Fruit fly (Drosophila melanogaster) whole organism, embryonic: Measurements from ENCODE around the gene CG43168.

ENCODE experiments used
- ATbp ChIP-seq: fragments of 200-800 bp; sonication (Bioruptor generic); optimal IDR thresholded peaks from 2 replicates; lab custom pipeline; 2017; ENCODE audit warnings: missing biosample characterization, mild to moderate bottlenecking, missing genetic modification characterization, missing genetic modification reagents
- Antp ChIP-seq: fragments of 200-800 bp; sonication (Bioruptor generic); optimal IDR thresholded peaks from 3 replicates; lab custom pipeline; 2016; ENCODE audit warnings: missing biosample characterization, missing genetic modification characterization
- BEAF-32 ChIP-seq: fragments of 200-800 bp; sonication (Bioruptor generic); optimal IDR thresholded peaks from 3 replicates; lab custom pipeline; 2017; ENCODE audit warnings: missing biosample characterization, missing genetic modification characterization, mild to moderate bottlenecking, moderate library complexity, missing genetic modification reagents
- CG11560 ChIP-seq: fragments of 200-800 bp; sonication (Bioruptor generic); IDR thresholded peaks from 3 replicates; pipeline ENCODE4 v1.3.6; 2022; ENCODE audit warnings: missing biosample characterization, missing genetic modification characterization
- CG12236 ChIP-seq: fragments of 200-800 bp; sonication (Bioruptor generic); optimal IDR thresholded peaks from 2 replicates; lab custom pipeline; 2016; ENCODE audit warnings: missing biosample characterization, missing genetic modification characterization
- CG13123 ChIP-seq: fragments of 200-800 bp; sonication (Bioruptor generic); optimal IDR thresholded peaks from 2 replicates; lab custom pipeline; 2016; ENCODE audit warnings: missing biosample characterization, missing genetic modification characterization
- CG13424 ChIP-seq: fragments of 200-800 bp; sonication (Bioruptor generic); optimal IDR thresholded peaks from 2 replicates; lab custom pipeline; 2019; ENCODE audit warnings: missing biosample characterization, mild to moderate bottlenecking, missing genetic modification characterization, moderate library complexity
- CG14014 ChIP-seq: fragments of 200-800 bp; sonication (Bioruptor generic); IDR thresholded peaks from 2 replicates; pipeline ENCODE4 v1.3.6; 2022; ENCODE audit warnings: missing biosample characterization, missing genetic modification characterization
- CG14710 ChIP-seq: fragments of 200-800 bp; sonication (Bioruptor generic); optimal IDR thresholded peaks from 3 replicates; lab custom pipeline; 2019; ENCODE audit warnings: missing biosample characterization, mild to moderate bottlenecking, missing genetic modification characterization, moderate library complexity
- CG14965 ChIP-seq: fragments of 200-800 bp; sonication (Bioruptor generic); optimal IDR thresholded peaks from 2 replicates; lab custom pipeline; 2016; ENCODE audit warnings: missing biosample characterization, missing genetic modification characterization, borderline replicate concordance
- CG17829 ChIP-seq: fragments of 200-800 bp; optimal IDR thresholded peaks from 2 replicates; lab custom pipeline; 2019; ENCODE audit warnings: missing biosample characterization, mild to moderate bottlenecking, missing genetic modification characterization, moderate library complexity
- CG18011 ChIP-seq: fragments of 200-800 bp; sonication (Bioruptor generic); optimal IDR thresholded peaks from 2 replicates; lab custom pipeline; 2017; ENCODE audit warnings: missing biosample characterization, missing genetic modification characterization, mild to moderate bottlenecking, moderate library complexity, missing genotype
- CG18262 ChIP-seq: fragments of 200-800 bp; optimal IDR thresholded peaks from 3 replicates; lab custom pipeline; 2019; ENCODE audit warnings: missing biosample characterization, mild to moderate bottlenecking, missing genetic modification characterization, moderate library complexity
- CG18764 ChIP-seq: fragments of 200-800 bp; sonication (Bioruptor generic); optimal IDR thresholded peaks from 3 replicates; lab custom pipeline; 2016; ENCODE audit warnings: missing biosample characterization, missing genetic modification characterization
- CG2116 ChIP-seq: fragments of 200-800 bp; sonication (Bioruptor generic); optimal IDR thresholded peaks from 3 replicates; lab custom pipeline; 2018; ENCODE audit warnings: missing biosample characterization, mild to moderate bottlenecking, missing genetic modification characterization
- CG2120 ChIP-seq: fragments of 200-800 bp; sonication (Bioruptor generic); optimal IDR thresholded peaks from 3 replicates; lab custom pipeline; 2016; ENCODE audit warnings: missing biosample characterization, missing genetic modification characterization
- CG2889 ChIP-seq: fragments of 200-800 bp; sonication (Bioruptor generic); IDR thresholded peaks from 3 replicates; pipeline ENCODE4 v1.3.6; 2022; ENCODE audit warnings: missing biosample characterization, missing genetic modification characterization
- CG5180 ChIP-seq: fragments of 200-800 bp; sonication (Bioruptor generic); optimal IDR thresholded peaks from 3 replicates; lab custom pipeline; 2017; ENCODE audit warnings: missing biosample characterization, missing genetic modification characterization, mild to moderate bottlenecking, moderate library complexity, missing genetic modification reagents
- CG6175 ChIP-seq: fragments of 200-800 bp; sonication (Bioruptor generic); IDR thresholded peaks from 3 replicates; pipeline ENCODE4 v1.3.6; 2022; ENCODE audit warnings: missing biosample characterization, missing genetic modification characterization
- CG6272 ChIP-seq: fragments of 200-800 bp; sonication (Bioruptor generic); IDR thresholded peaks from 2 replicates; pipeline ENCODE4 v1.3.6; 2022; ENCODE audit warnings: missing biosample characterization, missing genetic modification characterization
- CG8359 ChIP-seq: fragments of 200-800 bp; sonication (Bioruptor generic); optimal IDR thresholded peaks from 2 replicates; lab custom pipeline; 2017; ENCODE audit warnings: missing biosample characterization, mild to moderate bottlenecking, missing genetic modification characterization, borderline replicate concordance
- CG8388 ChIP-seq: fragments of 200-800 bp; sonication (Bioruptor generic); optimal IDR thresholded peaks from 2 replicates; lab custom pipeline; 2019; ENCODE audit warnings: missing biosample characterization, mild to moderate bottlenecking, missing genetic modification characterization, moderate library complexity
- CG9437 ChIP-seq: fragments of 200-800 bp; sonication (Bioruptor generic); optimal IDR thresholded peaks from 2 replicates; lab custom pipeline; 2018; ENCODE audit warnings: missing biosample characterization, mild to moderate bottlenecking, missing genetic modification characterization
- CG9609 ChIP-seq: fragments of 200-800 bp; sonication (Bioruptor generic); optimal IDR thresholded peaks from 3 replicates; lab custom pipeline; 2016; ENCODE audit warnings: missing biosample characterization, missing genetic modification characterization
- CHES-1-like ChIP-seq: fragments of 200-800 bp; sonication (Bioruptor generic); optimal IDR thresholded peaks from 2 replicates; lab custom pipeline; 2016; ENCODE audit warnings: missing biosample characterization, missing genetic modification characterization
- Dbx ChIP-seq: fragments of 200-800 bp; sonication (Bioruptor generic); IDR thresholded peaks from 3 replicates; pipeline ENCODE4 v1.3.6; 2022; ENCODE audit warnings: missing biosample characterization, missing genetic modification characterization
- Dfd ChIP-seq, 2 experiments: fragments of >200 bp; optimal IDR thresholded peaks; 2 replicates each; lab custom pipeline; 2017; ENCODE audit warnings: missing biosample characterization in 2 of 2, missing genetic modification characterization in 2 of 2
- Dip2 ChIP-seq: fragments of 200-800 bp; sonication (Bioruptor generic); IDR thresholded peaks from 2 replicates; pipeline ENCODE4 v1.3.6; 2022; ENCODE audit warnings: missing biosample characterization, missing genetic modification characterization
- Doc2 ChIP-seq: fragments of 200-800 bp; sonication (Bioruptor generic); IDR thresholded peaks from 2 replicates; pipeline ENCODE4 v1.3.6; 2022; ENCODE audit warnings: missing biosample characterization, missing genetic modification characterization
- GATAe ChIP-seq: fragments of 200-800 bp; sonication (Bioruptor generic); conservative IDR thresholded peaks from 2 replicates; pipeline ENCODE4 v1.3.6; 2022; ENCODE audit warnings: missing biosample characterization, missing genetic modification characterization
- Hey ChIP-seq: fragments of 200-800 bp; sonication (Bioruptor generic); optimal IDR thresholded peaks from 3 replicates; lab custom pipeline; 2018; ENCODE audit warnings: missing biosample characterization, mild to moderate bottlenecking, missing genetic modification characterization
- Hr51 ChIP-seq, 2 experiments: fragments of 200-800 bp; sonication (Bioruptor generic); optimal IDR thresholded peaks; 2 replicates in 1 of 2; 3 replicates in 1 of 2; lab custom pipeline; 2016 to 2018; ENCODE audit warnings: missing biosample characterization in 2 of 2, missing genetic modification characterization in 2 of 2, mild to moderate bottlenecking in 1 of 2, moderate library complexity in 1 of 2
- Kr ChIP-seq: fragments of 200-800 bp; sonication (Bioruptor generic); optimal IDR thresholded peaks from 2 replicates; lab custom pipeline; 2017; ENCODE audit warnings: missing biosample characterization, mild to moderate bottlenecking, missing genetic modification characterization
- NfI ChIP-seq: fragments of 200-800 bp; sonication (Bioruptor generic); optimal IDR thresholded peaks from 3 replicates; lab custom pipeline; 2018; ENCODE audit warnings: missing biosample characterization, mild to moderate bottlenecking, missing genetic modification characterization, moderate library complexity
- Optix ChIP-seq: fragments of 200-800 bp; sonication (Bioruptor generic); IDR thresholded peaks from 3 replicates; pipeline ENCODE4 v1.3.6; 2022; ENCODE audit warnings: missing biosample characterization, missing genetic modification characterization
- Side ChIP-seq: fragments of 200-800 bp; sonication (Bioruptor generic); optimal IDR thresholded peaks from 2 replicates; lab custom pipeline; 2016; ENCODE audit warnings: missing biosample characterization, missing genetic modification characterization
- Sry-β ChIP-seq: fragments of 200-800 bp; sonication (Bioruptor generic); optimal IDR thresholded peaks from 2 replicates; lab custom pipeline; 2018; ENCODE audit warnings: missing biosample characterization, mild to moderate bottlenecking, missing genetic modification characterization, moderate library complexity
- ac ChIP-seq: fragments of 200-800 bp; sonication (Bioruptor generic); optimal IDR thresholded peaks from 3 replicates; lab custom pipeline; 2017; ENCODE audit warnings: missing biosample characterization, mild to moderate bottlenecking, missing genetic modification characterization
- amos ChIP-seq: fragments of 200-800 bp; sonication (Bioruptor generic); IDR thresholded peaks from 2 replicates; pipeline ENCODE4 v1.3.6; 2022; ENCODE audit warnings: missing biosample characterization, missing genetic modification characterization; ENCODE audit not compliant: partially characterized antibody
- bcd ChIP-seq: fragments of 200-800 bp; sonication (Bioruptor generic); optimal IDR thresholded peaks from 2 replicates; lab custom pipeline; 2017; ENCODE audit warnings: missing biosample characterization, mild to moderate bottlenecking, missing genetic modification characterization
- chinmo ChIP-seq: fragments of 200-800 bp; sonication (Bioruptor generic); IDR thresholded peaks from 4 replicates; pipeline ENCODE4 v1.3.6; 2022; ENCODE audit warnings: missing biosample characterization, missing genetic modification characterization; ENCODE audit not compliant: partially characterized antibody
- croc ChIP-seq: fragments of 200-800 bp; sonication (Bioruptor generic); conservative IDR thresholded peaks from 3 replicates; pipeline ENCODE4 v1.3.6; 2022; ENCODE audit warnings: missing biosample characterization, missing genetic modification characterization
- gce ChIP-seq: fragments of 200-800 bp; sonication (Bioruptor generic); IDR thresholded peaks from 3 replicates; pipeline ENCODE4 v1.3.6; 2022; ENCODE audit warnings: missing biosample characterization, missing genetic modification characterization
- prd ChIP-seq, 3 experiments: fragments of >200 bp in 2 of 3; fragments of 200-800 bp in 1 of 3; sonication (Bioruptor generic) in 1 of 3; optimal IDR thresholded peaks in 2 of 3; IDR thresholded peaks in 1 of 3; 2 replicates in 2 of 3; 3 replicates in 1 of 3; pipeline versions ENCODE4 v1.3.6 to Lab custom; 2017 to 2022; ENCODE audit warnings: missing biosample characterization in 1 of 3, missing genetic modification characterization in 1 of 3
- ranshi ChIP-seq: fragments of 200-800 bp; sonication (Bioruptor generic); IDR thresholded peaks from 2 replicates; pipeline ENCODE4 v1.3.6; 2022; ENCODE audit warnings: missing biosample characterization, missing genetic modification characterization
- ssp ChIP-seq: fragments of 200-800 bp; sonication (Bioruptor generic); IDR thresholded peaks from 2 replicates; pipeline ENCODE4 v1.3.6; 2022; ENCODE audit warnings: missing biosample characterization, missing genetic modification characterization
- sug ChIP-seq: fragments of 200-800 bp; optimal IDR thresholded peaks from 2 replicates; lab custom pipeline; 2019; ENCODE audit warnings: missing biosample characterization, mild to moderate bottlenecking, missing genetic modification characterization, moderate library complexity
- ttk ChIP-seq: fragments of 200-800 bp; sonication (Bioruptor generic); IDR thresholded peaks from 2 replicates; pipeline ENCODE4 v2.1.2; 2022; ENCODE audit warnings: missing biosample characterization, missing genetic modification characterization

Gene CG43168

DNA sequence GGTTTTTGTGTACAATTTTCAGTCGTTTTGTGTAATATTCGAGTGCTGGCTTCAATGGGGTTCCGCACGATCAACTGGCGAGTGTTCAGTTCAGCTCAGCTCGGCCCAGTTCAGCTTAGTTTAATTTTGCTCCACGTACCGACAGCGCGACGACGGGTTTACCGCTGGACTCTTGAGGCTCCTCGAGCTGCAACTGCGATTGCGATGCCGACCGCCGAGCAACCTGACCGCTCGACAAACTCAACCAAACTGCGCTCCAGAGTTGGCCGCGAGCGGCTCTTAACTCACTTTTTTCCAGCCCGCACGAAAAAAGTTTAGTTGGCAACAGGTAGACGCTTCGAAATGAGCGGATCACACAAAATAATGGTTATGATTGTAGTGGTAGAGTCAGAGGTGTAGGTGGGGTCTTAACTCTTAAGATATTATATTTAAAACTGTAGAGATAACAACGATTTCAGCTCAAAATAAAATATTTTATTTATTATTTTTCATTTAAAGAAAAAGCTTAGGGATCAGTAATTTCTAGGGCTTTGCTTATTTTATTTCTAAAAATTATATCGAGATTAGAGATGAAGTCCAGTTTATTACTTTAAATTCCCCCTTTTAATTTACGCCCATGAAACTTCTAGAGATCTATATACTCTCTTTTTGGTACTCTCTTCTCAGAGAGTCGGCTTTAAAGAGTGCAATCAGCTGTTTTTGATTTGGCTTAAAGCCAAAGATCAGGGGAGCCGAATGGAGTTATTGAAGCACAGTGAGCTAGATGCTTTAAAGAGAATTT, 19.0 kb upstream of the CG43168 start, which contains the start of gene Best2 (continued):
- TF ChIP-seq BEAF-32 (GFP tag; lab: Kevin White, UChicago) (no peak), CG8388 (peak; percentile 85), Doc2 (GFP tag; lab: Robert Waterston, UW) (peak; percentile 50), CG17829 (peak; percentile 90), CG13424 (peak; percentile 95), GATAe (peak; percentile 81; the same call in 1 of the 2 replicates), CG13123 (GFP tag; lab: Kevin White, UChicago) (peak; percentile 10), CG18011 (peak; percentile 42), CG2889 (peak; percentile 76; the same call in 1 of the 3 replicates), ttk (peak; percentile 90), croc (GFP tag; lab: Robert Waterston, UW) (peak; percentile 92), Side (GFP tag; lab: Kevin White, UChicago) (no peak), ac (GFP tag; lab: Kevin White, UChicago) (no peak), bcd (GFP tag; lab: Kevin White, UChicago) (peak; percentile 87), CG9609 (GFP tag; lab: Kevin White, UChicago) (peak; percentile 77), ssp (GFP tag; lab: Robert Waterston, UW) (peak; percentile 84), sug (tag; lab: Kevin White, UChicago) (peak; percentile 91), chinmo (GFP tag; lab: Robert Waterston, UW) (peak; percentile 78; the same call in 3 of the 4 replicates), CG6272 (GFP tag; lab: Robert Waterston, UW) (peak; percentile 94), CG9437 (GFP tag; lab: Kevin White, UChicago) (peak; percentile 74), amos (peak; percentile 34; the same call in 1 of the 2 replicates), CG14965 (GFP tag; lab: Kevin White, UChicago) (no peak), Kr (no peak), Dfd (GFP tag; optimal IDR thresholded peaks at IDR 0.05; lab: Kevin White, UChicago) (no peak), CG11560 (peak; percentile 86), CG5180 (GFP tag; lab: Kevin White, UChicago) (peak; percentile 81), Hr51 (GFP tag; optimal IDR thresholded peaks at IDR 0.05; lab: Kevin White, UChicago) (peak; percentile 75 to 90), Dip2 (GFP tag; lab: Robert Waterston, UW) (peak; percentile 52; the same call in 1 of the 2 replicates), Optix (no peak), CG2116 (peak; percentile 50), CG12236 (GFP tag; lab: Kevin White, UChicago) (no peak), ATbp (GFP tag; lab: Kevin White, UChicago) (peak; percentile 79), CG18262 (peak; percentile 92), CG18764 (GFP tag; lab: Kevin White, UChicago) (peak; percentile 52), ranshi (GFP tag; lab: Robert Waterston, UW) (peak; percentile 90), CG2120 (GFP tag; lab: Kevin White, UChicago) (peak; percentile 91), CG8359 (GFP tag; lab: Kevin White, UChicago) (peak; percentile 47), Antp (GFP tag; lab: Kevin White, UChicago) (peak; percentile 58), CHES-1-like (GFP tag; lab: Kevin White, UChicago) (peak; percentile 82), NfI (peak; percentile 84), CG14710 (tag; lab: Kevin White, UChicago) (peak; percentile 81), CG6175 (peak; percentile 74), gce (GFP tag; lab: Robert Waterston, UW) (peak; percentile 49; the same call in 1 of the 3 replicates), CG14014 (GFP tag; lab: Robert Waterston, UW) (peak; percentile 94), prd (optimal IDR thresholded peaks at IDR 0.05; lab: Kevin White, UChicago) (no peak), prd (GFP tag; IDR thresholded peaks at IDR 0.05; lab: Robert Waterston, UW) (peak; percentile 94), Dbx (GFP tag; lab: Robert Waterston, UW) (peak; percentile 94), Sry-β (GFP tag; lab: Kevin White, UChicago) (no peak), Hey (tag; lab: Kevin White, UChicago) (no peak)
